Fruit fly (Drosophila melanogaster) S2 (cell line): ENCODE measurements around the gene lin-28.

ENCODE experiments used
- CG8478 ChIP-seq: fragments of >200 bp; optimal IDR thresholded peaks from 2 replicates; lab custom pipeline; 2018
- CTCF ChIP-seq, 2 experiments: fragments of >200 bp; optimal IDR thresholded peaks; 2 replicates each; lab custom pipeline; 2018

dm6 chr3L:5640689-5641088 is 13.8 kb upstream of the lin-28 start:
- TF ChIP-seq CTCF (optimal IDR thresholded peaks at IDR 0.05; lab: Kevin White, UChicago) (no peak), CG8478 (lab: Kevin White, UChicago) (no peak)
